Worm (Caenorhabditis elegans): ENCODE data around the gene vps-33.1.

DNA sequence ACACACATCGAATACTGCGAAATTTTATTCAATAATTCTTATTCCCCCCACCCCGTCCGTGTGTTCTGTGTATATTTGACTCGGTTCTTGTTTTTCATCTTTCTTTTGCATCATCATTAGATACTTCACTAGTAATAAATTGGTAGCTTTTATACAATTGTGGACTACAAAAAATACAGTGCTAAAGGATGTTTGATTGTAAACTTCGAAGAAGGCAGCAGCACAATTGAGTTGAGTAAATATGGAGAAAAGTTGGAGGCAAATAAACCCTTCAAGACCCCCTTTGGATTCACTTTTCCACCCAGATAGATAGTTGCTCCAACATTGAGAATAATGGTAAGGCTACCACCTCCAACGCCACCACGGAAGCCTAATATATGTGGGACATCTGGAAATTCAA, 7.4 kb upstream of the vps-33.1 start, which contains the start of gene B0303.7:
- TF ChIP-seq unc-130 (GFP tag; optimal IDR thresholded peaks at IDR 0.05), result no peak
- TF ChIP-seq egl-27 (tag; optimal IDR thresholded peaks at IDR 0.05), result no peak
- no peak for TF ChIP-seq aly-2 (tag; optimal IDR thresholded peaks at IDR 0.05)
- TF ChIP-seq T20F7.1 (GFP tag; optimal IDR thresholded peaks at IDR 0.05), result no peak
- no peak for TF ChIP-seq zfp-3 (GFP tag; conservative IDR thresholded peaks at IDR 0.05)
- TF ChIP-seq php-3 (GFP tag; IDR thresholded peaks at IDR 0.05), result no peak
- TF ChIP-seq lin-15B (tag; optimal IDR thresholded peaks at IDR 0.05), result no peak
